Fruit fly (Drosophila melanogaster) whole organism: ENCODE measurements around the gene CG5446.

ENCODE experiments used
- CG8478 ChIP-seq: fragments of >200 bp; optimal IDR thresholded peaks from 2 replicates; lab custom pipeline; 2018; ENCODE audit warnings: inconsistent platforms
- EcR ChIP-seq, 2 experiments: fragments of >200 bp; optimal IDR thresholded peaks; 2 replicates each; lab custom pipeline; 2017; ENCODE audit warnings: missing biosample characterization in 2 of 2, missing genetic modification characterization in 2 of 2, missing genetic modification reagents in 2 of 2
- pan ChIP-seq: fragments of >200 bp; optimal IDR thresholded peaks from 2 replicates; lab custom pipeline; 2017

DNA sequence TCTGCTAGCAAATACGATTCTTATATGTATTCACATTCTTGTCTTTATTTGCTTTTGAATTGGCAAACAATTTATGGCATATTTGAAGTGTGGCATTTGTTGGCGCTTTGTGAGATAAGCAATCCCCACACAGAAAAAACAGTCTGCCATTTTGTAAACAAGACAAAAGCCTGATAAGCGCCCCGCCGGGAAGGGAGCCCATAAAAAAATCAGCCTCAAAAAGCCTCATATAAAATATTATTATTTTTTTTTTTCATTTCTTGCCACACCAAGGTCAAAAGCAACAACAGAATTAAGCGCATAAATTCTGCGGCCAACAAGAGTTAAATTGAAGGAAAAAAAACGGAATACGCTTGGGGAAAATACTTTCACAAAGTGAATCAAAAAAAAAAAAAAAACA, 47.8 kb upstream of the CG5446 start:
- no peak for TF ChIP-seq CG8478
- TF ChIP-seq pan (lab: Kevin White, UChicago) = no peak
- no peak for TF ChIP-seq EcR (GFP tag; optimal IDR thresholded peaks at IDR 0.05; lab: Kevin White, UChicago)
